Fruit fly (Drosophila melanogaster) whole organism, embryonic: ENCODE data around the gene CG44362.
A peak's percentile ranks its signal among the peaks of the same experiment; 100 is the strongest.

Experiments used
- Bteb2 ChIP-seq: fragments of 200-800 bp; sonication (Bioruptor generic); optimal IDR thresholded peaks from 2 replicates; lab custom pipeline; 2016; ENCODE audit warnings: missing biosample characterization, missing genetic modification characterization
- CG10431 ChIP-seq: fragments of 200-800 bp; sonication (Bioruptor generic); optimal IDR thresholded peaks from 3 replicates; lab custom pipeline; 2018; ENCODE audit warnings: missing biosample characterization, mild to moderate bottlenecking, missing genetic modification characterization
- CG10543 ChIP-seq: fragments of 200-800 bp; sonication (Bioruptor generic); optimal IDR thresholded peaks from 3 replicates; lab custom pipeline; 2017; ENCODE audit warnings: missing biosample characterization, mild to moderate bottlenecking, missing genetic modification characterization, moderate library complexity
- CG10565 ChIP-seq: fragments of 200-800 bp; sonication (Bioruptor generic); optimal IDR thresholded peaks from 3 replicates; lab custom pipeline; 2016; ENCODE audit warnings: missing biosample characterization, mild to moderate bottlenecking, missing genetic modification characterization
- CG10654 ChIP-seq: fragments of 200-800 bp; sonication (Bioruptor generic); optimal IDR thresholded peaks from 2 replicates; lab custom pipeline; 2016; ENCODE audit warnings: missing biosample characterization, missing genetic modification characterization
- CG11093 ChIP-seq: fragments of 200-800 bp; sonication (Bioruptor generic); IDR thresholded peaks from 3 replicates; pipeline ENCODE4 v1.3.6; 2022; ENCODE audit warnings: missing biosample characterization, missing genetic modification characterization
- CG11456 ChIP-seq: fragments of 200-800 bp; sonication (Bioruptor generic); IDR thresholded peaks from 3 replicates; pipeline ENCODE4 v1.3.6; 2022; ENCODE audit warnings: missing biosample characterization, missing genetic modification characterization
- CG11560 ChIP-seq: fragments of 200-800 bp; sonication (Bioruptor generic); IDR thresholded peaks from 3 replicates; pipeline ENCODE4 v1.3.6; 2022; ENCODE audit warnings: missing biosample characterization, missing genetic modification characterization
- CG13424 ChIP-seq: fragments of 200-800 bp; sonication (Bioruptor generic); optimal IDR thresholded peaks from 2 replicates; lab custom pipeline; 2019; ENCODE audit warnings: missing biosample characterization, mild to moderate bottlenecking, missing genetic modification characterization, moderate library complexity
- CG15514 ChIP-seq: fragments of 200-800 bp; sonication (Bioruptor generic); optimal IDR thresholded peaks from 3 replicates; lab custom pipeline; 2017; ENCODE audit warnings: missing biosample characterization, missing genetic modification characterization, mild to moderate bottlenecking, moderate library complexity, missing genetic modification reagents
- CG15601 ChIP-seq: fragments of 200-800 bp; sonication (Bioruptor generic); optimal IDR thresholded peaks from 3 replicates; lab custom pipeline; 2019; ENCODE audit warnings: missing biosample characterization, mild to moderate bottlenecking, missing genetic modification characterization, moderate library complexity
- CG17802 ChIP-seq: fragments of 200-800 bp; sonication (Bioruptor generic); optimal IDR thresholded peaks from 2 replicates; lab custom pipeline; 2018; ENCODE audit warnings: missing biosample characterization, mild to moderate bottlenecking, missing genetic modification characterization, moderate library complexity
- CG1792 ChIP-seq: fragments of 200-800 bp; sonication (Bioruptor generic); optimal IDR thresholded peaks from 2 replicates; lab custom pipeline; 2016; ENCODE audit warnings: missing biosample characterization, missing genetic modification characterization
- CG18764 ChIP-seq: fragments of 200-800 bp; sonication (Bioruptor generic); optimal IDR thresholded peaks from 3 replicates; lab custom pipeline; 2016; ENCODE audit warnings: missing biosample characterization, missing genetic modification characterization
- CG33213 ChIP-seq: fragments of 200-800 bp; sonication (Bioruptor generic); optimal IDR thresholded peaks from 3 replicates; lab custom pipeline; 2016; ENCODE audit warnings: missing biosample characterization, missing genetic modification characterization
- CG7372 ChIP-seq: fragments of 200-800 bp; sonication (Bioruptor generic); IDR thresholded peaks from 2 replicates; pipeline ENCODE4 v1.3.6; 2022; ENCODE audit warnings: missing biosample characterization, missing genetic modification characterization
- CG7839 ChIP-seq: fragments of 200-800 bp; sonication (Bioruptor generic); optimal IDR thresholded peaks from 3 replicates; lab custom pipeline; 2018; ENCODE audit warnings: missing biosample characterization, mild to moderate bottlenecking, missing genetic modification characterization, moderate library complexity
- E2f2 ChIP-seq: fragments of 200-800 bp; sonication (Bioruptor generic); IDR thresholded peaks from 2 replicates; pipeline ENCODE4 v1.3.6; 2022; ENCODE audit warnings: missing biosample characterization, missing genetic modification characterization
- Hand ChIP-seq: fragments of 200-800 bp; sonication (Bioruptor generic); optimal IDR thresholded peaks from 2 replicates; lab custom pipeline; 2017; ENCODE audit warnings: mild to moderate bottlenecking, missing biosample characterization, missing genetic modification reagents, missing genetic modification characterization
- Hey ChIP-seq: fragments of 200-800 bp; sonication (Bioruptor generic); optimal IDR thresholded peaks from 3 replicates; lab custom pipeline; 2018; ENCODE audit warnings: missing biosample characterization, mild to moderate bottlenecking, missing genetic modification characterization
- Med ChIP-seq: fragments of 200-800 bp; sonication (Bioruptor generic); peaks from one replicate; lab custom pipeline; 2016; ENCODE audit warnings: missing biosample characterization, missing genetic modification characterization, mild to moderate bottlenecking, inconsistent platforms, moderate library complexity
- NfI ChIP-seq: fragments of 200-800 bp; sonication (Bioruptor generic); optimal IDR thresholded peaks from 3 replicates; lab custom pipeline; 2018; ENCODE audit warnings: missing biosample characterization, mild to moderate bottlenecking, missing genetic modification characterization, moderate library complexity
- Oaz ChIP-seq: fragments of 200-800 bp; sonication (Bioruptor generic); IDR thresholded peaks from 2 replicates; pipeline ENCODE4 v1.3.6; 2022; ENCODE audit warnings: missing biosample characterization, missing genetic modification characterization
- Sox102F ChIP-seq: fragments of 200-800 bp; sonication (Bioruptor generic); optimal IDR thresholded peaks from 2 replicates; lab custom pipeline; 2018; ENCODE audit warnings: missing biosample characterization, mild to moderate bottlenecking, missing genetic modification characterization, moderate library complexity
- Usf ChIP-seq: fragments of 200-800 bp; sonication (Bioruptor generic); optimal IDR thresholded peaks from 2 replicates; lab custom pipeline; 2017; ENCODE audit warnings: missing genotype, missing biosample characterization, missing genetic modification characterization
- Vsx1 ChIP-seq: fragments of 200-800 bp; sonication (Bioruptor generic); optimal IDR thresholded peaks from 2 replicates; lab custom pipeline; 2017; ENCODE audit warnings: missing biosample characterization, mild to moderate bottlenecking, missing genetic modification characterization, missing genetic modification reagents
- ab ChIP-seq: fragments of 200-800 bp; sonication (Bioruptor generic); optimal IDR thresholded peaks from 2 replicates; lab custom pipeline; 2016; ENCODE audit warnings: missing biosample characterization, missing genetic modification characterization
- ara ChIP-seq: fragments of 200-800 bp; sonication (Bioruptor generic); IDR thresholded peaks from 2 replicates; pipeline ENCODE4 v1.3.6; 2022; ENCODE audit warnings: missing biosample characterization, missing genetic modification characterization
- btn ChIP-seq: fragments of 200-800 bp; sonication (Bioruptor generic); optimal IDR thresholded peaks from 2 replicates; lab custom pipeline; 2016; ENCODE audit warnings: missing biosample characterization, missing genetic modification characterization
- cg ChIP-seq: fragments of 200-800 bp; sonication (Bioruptor generic); optimal IDR thresholded peaks from 3 replicates; lab custom pipeline; 2019; ENCODE audit warnings: missing biosample characterization, mild to moderate bottlenecking, missing genetic modification characterization, moderate library complexity
- ci ChIP-seq: fragments of 200-800 bp; sonication (Bioruptor generic); IDR thresholded peaks from 3 replicates; pipeline ENCODE4 v1.3.6; 2022; ENCODE audit warnings: missing biosample characterization, missing genetic modification characterization
- croc ChIP-seq: fragments of 200-800 bp; sonication (Bioruptor generic); conservative IDR thresholded peaks from 3 replicates; pipeline ENCODE4 v1.3.6; 2022; ENCODE audit warnings: missing biosample characterization, missing genetic modification characterization
- crol ChIP-seq: fragments of 200-800 bp; sonication (Bioruptor generic); IDR thresholded peaks from 2 replicates; pipeline ENCODE4 v1.3.6; 2022; ENCODE audit warnings: missing biosample characterization, missing genetic modification characterization
- crp ChIP-seq, 2 experiments: fragments of 200-800 bp; sonication (Bioruptor generic); optimal IDR thresholded peaks; 2 replicates in 1 of 2; 3 replicates in 1 of 2; lab custom pipeline; 2017; ENCODE audit warnings: missing biosample characterization in 2 of 2, missing genetic modification characterization in 2 of 2, mild to moderate bottlenecking in 1 of 2, moderate library complexity in 1 of 2
- eyg ChIP-seq: fragments of 200-800 bp; sonication (Bioruptor generic); optimal IDR thresholded peaks from 3 replicates; lab custom pipeline; 2016; ENCODE audit warnings: missing biosample characterization, missing genetic modification characterization
- fd3F ChIP-seq: fragments of 200-800 bp; sonication (Bioruptor generic); optimal IDR thresholded peaks from 2 replicates; lab custom pipeline; 2018; ENCODE audit warnings: missing biosample characterization, mild to moderate bottlenecking, missing genetic modification characterization, moderate library complexity
- gce ChIP-seq: fragments of 200-800 bp; sonication (Bioruptor generic); IDR thresholded peaks from 3 replicates; pipeline ENCODE4 v1.3.6; 2022; ENCODE audit warnings: missing biosample characterization, missing genetic modification characterization
- gem ChIP-seq: fragments of 200-800 bp; sonication (Bioruptor generic); optimal IDR thresholded peaks from 2 replicates; lab custom pipeline; 2019; ENCODE audit warnings: missing biosample characterization, mild to moderate bottlenecking, missing genetic modification characterization, moderate library complexity
- grau ChIP-seq: fragments of 200-800 bp; optimal IDR thresholded peaks from 3 replicates; lab custom pipeline; 2019; ENCODE audit warnings: missing biosample characterization, mild to moderate bottlenecking, missing genetic modification characterization, moderate library complexity
- odd ChIP-seq: fragments of 200-800 bp; sonication (Bioruptor generic); optimal IDR thresholded peaks from 2 replicates; lab custom pipeline; 2017; ENCODE audit warnings: missing biosample characterization, mild to moderate bottlenecking, missing genetic modification characterization
- pnt ChIP-seq: fragments of 200-800 bp; sonication (Bioruptor generic); optimal IDR thresholded peaks from 3 replicates; lab custom pipeline; 2016; ENCODE audit warnings: missing biosample characterization, missing genetic modification characterization
- prd ChIP-seq, 3 experiments: fragments of >200 bp in 2 of 3; fragments of 200-800 bp in 1 of 3; sonication (Bioruptor generic) in 1 of 3; optimal IDR thresholded peaks in 2 of 3; IDR thresholded peaks in 1 of 3; 2 replicates in 2 of 3; 3 replicates in 1 of 3; pipeline versions ENCODE4 v1.3.6 to Lab custom; 2017 to 2022; ENCODE audit warnings: missing biosample characterization in 1 of 3, missing genetic modification characterization in 1 of 3
- run ChIP-seq: fragments of 200-800 bp; sonication (Bioruptor generic); optimal IDR thresholded peaks from 3 replicates; lab custom pipeline; 2018; ENCODE audit warnings: missing biosample characterization, mild to moderate bottlenecking, missing genetic modification characterization
- sim ChIP-seq: fragments of 200-800 bp; sonication (Bioruptor generic); IDR thresholded peaks from 2 replicates; pipeline ENCODE4 v1.3.6; 2022; ENCODE audit warnings: missing biosample characterization, missing genetic modification characterization
- slbo ChIP-seq: fragments of 200-800 bp; sonication (Bioruptor generic); IDR thresholded peaks from 2 replicates; pipeline ENCODE4 v1.3.6; 2022; ENCODE audit warnings: missing biosample characterization, missing genetic modification characterization
- slou ChIP-seq: fragments of 200-800 bp; sonication (Bioruptor generic); optimal IDR thresholded peaks from 3 replicates; lab custom pipeline; 2016; ENCODE audit warnings: missing biosample characterization, missing genetic modification characterization
- sr ChIP-seq: fragments of 200-800 bp; sonication (Bioruptor generic); IDR thresholded peaks from 3 replicates; pipeline ENCODE4 v1.3.6; 2022; ENCODE audit warnings: missing biosample characterization, missing genetic modification characterization
- ssp ChIP-seq: fragments of 200-800 bp; sonication (Bioruptor generic); IDR thresholded peaks from 2 replicates; pipeline ENCODE4 v1.3.6; 2022; ENCODE audit warnings: missing biosample characterization, missing genetic modification characterization
- toy ChIP-seq: fragments of 200-800 bp; sonication (Bioruptor generic); IDR thresholded peaks from 2 replicates; pipeline ENCODE4 v1.3.6; 2022; ENCODE audit warnings: missing biosample characterization, missing genetic modification characterization

CG44362 gene

DNA sequence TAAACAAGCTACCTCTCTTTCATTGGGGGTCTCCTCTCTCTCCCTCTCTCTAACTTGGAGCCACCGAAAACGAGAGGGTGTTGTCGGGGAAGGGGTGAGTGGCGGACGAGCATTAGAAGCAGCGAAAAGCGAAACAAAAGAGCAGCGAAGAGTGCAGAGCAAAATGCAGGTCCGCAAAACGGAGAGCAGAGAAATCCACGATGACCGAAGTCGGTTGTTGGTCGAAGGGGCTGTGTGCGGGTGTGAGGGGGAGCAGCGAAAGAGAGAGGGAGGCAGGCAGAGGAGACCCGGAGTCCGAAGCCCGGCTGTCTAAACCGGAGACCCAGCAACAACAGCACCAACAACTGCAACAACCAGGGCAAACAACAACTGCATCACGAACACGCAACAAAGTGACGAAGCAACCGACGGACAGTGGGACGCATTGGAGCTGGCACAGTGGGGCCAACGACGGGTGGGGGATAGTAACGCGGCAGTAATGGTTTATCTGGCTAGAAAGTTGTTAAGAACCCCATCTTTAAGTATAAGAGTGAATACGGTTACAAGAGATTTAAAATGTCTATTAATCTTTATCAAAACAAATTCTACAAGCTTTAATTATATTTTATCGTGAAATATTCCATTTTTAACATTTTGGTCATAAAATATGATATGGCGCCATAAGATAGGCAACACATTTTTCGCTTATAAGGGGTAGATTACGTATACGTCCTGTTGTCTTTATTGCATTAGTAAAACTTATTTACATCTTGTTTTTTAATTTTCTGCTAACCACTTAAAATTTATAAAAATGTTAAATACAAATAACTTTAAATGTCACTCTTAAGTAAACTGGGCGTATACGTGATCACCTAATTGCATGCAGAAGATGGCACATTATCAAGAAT, 31.7 kb upstream of the CG44362 start (continued):
- TF ChIP-seq pnt (GFP tag; lab: Kevin White, UChicago) (no peak), Sox102F (no peak), gem (tag; lab: Kevin White, UChicago) (peak; percentile 32), toy (GFP tag; lab: Robert Waterston, UW) (0 out of 2 replicates have a peak, but pooled peaks have one; percentile 7), btn (no peak), CG10543 (no peak), CG7372 (GFP tag; lab: Robert Waterston, UW) (0 out of 2 replicates have a peak, but pooled peaks have one; percentile 34), croc (GFP tag; lab: Robert Waterston, UW) (no peak), CG33213 (GFP tag; lab: Kevin White, UChicago) (no peak), Usf (GFP tag; lab: Kevin White, UChicago) (no peak), CG11093 (GFP tag; lab: Robert Waterston, UW) (no peak), NfI (GFP tag; lab: Kevin White, UChicago) (no peak), eyg (GFP tag; lab: Kevin White, UChicago) (no peak), Vsx1 (GFP tag; lab: Kevin White, UChicago) (no peak), CG11456 (GFP tag; lab: Robert Waterston, UW) (no peak), crp (GFP tag; optimal IDR thresholded peaks at IDR 0.05; lab: Kevin White, UChicago) (no peak), sr (GFP tag; lab: Robert Waterston, UW) (no peak), CG10431 (GFP tag; lab: Kevin White, UChicago) (no peak), Med (GFP tag; lab: Kevin White, UChicago) (peak; percentile 68), grau (tag; lab: Kevin White, UChicago) (no peak), ab (no peak), run (tag; lab: Kevin White, UChicago) (no peak), ssp (GFP tag; lab: Robert Waterston, UW) (no peak), ci (GFP tag; lab: Robert Waterston, UW) (no peak; the same call in 1 of the 3 replicates), cg (GFP tag; lab: Kevin White, UChicago) (peak; percentile 8), CG17802 (peak; percentile 1), Oaz (no peak), slou (GFP tag; lab: Kevin White, UChicago) (no peak), CG7839 (tag; lab: Kevin White, UChicago) (no peak), CG18764 (GFP tag; lab: Kevin White, UChicago) (no peak), sim (0 out of 2 replicates have a peak, but pooled peaks have one; percentile 28), CG15601 (tag; lab: Kevin White, UChicago) (no peak), CG15514 (no peak), prd (optimal IDR thresholded peaks at IDR 0.05; lab: Kevin White, UChicago) (no peak), prd (GFP tag; IDR thresholded peaks at IDR 0.05; lab: Robert Waterston, UW) (peak; percentile 27; the same call in 1 of the 3 replicates), Bteb2 (GFP tag; lab: Kevin White, UChicago) (no peak), Hand (GFP tag; lab: Kevin White, UChicago) (no peak), gce (GFP tag; lab: Robert Waterston, UW) (0 out of 3 replicates have a peak, but pooled peaks have one; percentile 5), slbo (GFP tag; lab: Robert Waterston, UW) (0 out of 2 replicates have a peak, but pooled peaks have one; percentile 19), E2f2 (GFP tag; lab: Robert Waterston, UW) (no peak), odd (GFP tag; lab: Kevin White, UChicago) (no peak), CG13424 (tag; lab: Kevin White, UChicago) (no peak), CG10565 (no peak), fd3F (no peak), CG1792 (GFP tag; lab: Kevin White, UChicago) (no peak), CG10654 (no peak), CG11560 (no peak), ara (GFP tag; lab: Robert Waterston, UW) (no peak), crol (GFP tag; lab: Robert Waterston, UW) (peak; percentile 94), Hey (tag; lab: Kevin White, UChicago) (no peak)
